Worm (Caenorhabditis elegans): ENCODE results near the gene W06B4.2.

- TF ChIP-seq aly-2 (tag; optimal IDR thresholded peaks at IDR 0.05) = no peak
- no peak for TF ChIP-seq mab-5 (tag; optimal IDR thresholded peaks at IDR 0.05)
- no peak for TF ChIP-seq nhr-77 (tag; optimal IDR thresholded peaks at IDR 0.05)
- no peak for TF ChIP-seq R02D3.7 (tag; optimal IDR thresholded peaks at IDR 0.05)
- TF ChIP-seq nhr-12 (tag; optimal IDR thresholded peaks at IDR 0.05) = no peak
- no peak for TF ChIP-seq nhr-237 (tag; optimal IDR thresholded peaks at IDR 0.05)
- TF ChIP-seq ztf-11 (tag; optimal IDR thresholded peaks at IDR 0.05) = no peak
- TF ChIP-seq unc-62 (GFP tag; optimal IDR thresholded peaks at IDR 0.05) = no peak
Observed at ce11 chrII:4490729-4491128, 22.8 kb downstream of the W06B4.2 start, which contains the start of gene T05C1.5.

Measured in whole organism, L2 larva.